Fruit fly (Drosophila melanogaster) whole organism, embryonic: ENCODE results near the gene Taf2.

ENCODE experiments used
- Adf1 ChIP-seq: fragments of 200-800 bp; sonication (Bioruptor generic); IDR thresholded peaks from 2 replicates; pipeline ENCODE4 v1.3.6; 2022; ENCODE audit warnings: missing biosample characterization, missing genetic modification characterization
- Blimp-1 ChIP-seq: fragments of 200-800 bp; sonication (Bioruptor generic); optimal IDR thresholded peaks from 3 replicates; lab custom pipeline; 2018; ENCODE audit warnings: missing biosample characterization, missing genetic modification characterization, mild to moderate bottlenecking, moderate library complexity, missing genetic modification reagents
- CG10274 ChIP-seq: fragments of 200-800 bp; sonication (Bioruptor generic); optimal IDR thresholded peaks from 3 replicates; lab custom pipeline; 2017; ENCODE audit warnings: missing biosample characterization, mild to moderate bottlenecking, missing genetic modification characterization
- CG11560 ChIP-seq: fragments of 200-800 bp; sonication (Bioruptor generic); IDR thresholded peaks from 3 replicates; pipeline ENCODE4 v1.3.6; 2022; ENCODE audit warnings: missing biosample characterization, missing genetic modification characterization
- CG12155 ChIP-seq: fragments of 200-800 bp; sonication (Bioruptor generic); optimal IDR thresholded peaks from 3 replicates; lab custom pipeline; 2016; ENCODE audit warnings: missing biosample characterization, missing genetic modification characterization
- CG12299 ChIP-seq: fragments of 200-800 bp; sonication (Bioruptor generic); optimal IDR thresholded peaks from 2 replicates; lab custom pipeline; 2018; ENCODE audit warnings: missing biosample characterization, mild to moderate bottlenecking, missing genetic modification characterization
- CG1233 ChIP-seq: fragments of 200-800 bp; sonication (Bioruptor generic); optimal IDR thresholded peaks from 4 replicates; lab custom pipeline; 2018; ENCODE audit warnings: missing biosample characterization, mild to moderate bottlenecking, missing genetic modification characterization
- CG15479 ChIP-seq: fragments of 200-800 bp; sonication (Bioruptor generic); optimal IDR thresholded peaks from 3 replicates; lab custom pipeline; 2019; ENCODE audit warnings: missing biosample characterization, mild to moderate bottlenecking, missing genetic modification characterization, moderate library complexity
- CG16815 ChIP-seq: fragments of 200-800 bp; sonication (Bioruptor generic); optimal IDR thresholded peaks from 3 replicates; lab custom pipeline; 2017; ENCODE audit warnings: missing biosample characterization, mild to moderate bottlenecking, missing genetic modification characterization
- CG17328 ChIP-seq: fragments of 200-800 bp; sonication (Bioruptor generic); IDR thresholded peaks from 2 replicates; pipeline ENCODE4 v1.3.6; 2022; ENCODE audit warnings: missing biosample characterization, missing genetic modification characterization
- CG1832 ChIP-seq: fragments of 200-800 bp; sonication (Bioruptor generic); optimal IDR thresholded peaks from 2 replicates; lab custom pipeline; 2017; ENCODE audit warnings: missing biosample characterization, mild to moderate bottlenecking, missing genetic modification characterization, inconsistent platforms
- CG32767 ChIP-seq: fragments of 200-800 bp; sonication (Bioruptor generic); IDR thresholded peaks from 2 replicates; pipeline ENCODE4 v1.3.6; 2022; ENCODE audit warnings: missing biosample characterization, missing genetic modification characterization
- CG34224 ChIP-seq: fragments of 200-800 bp; sonication (Bioruptor generic); IDR thresholded peaks from 3 replicates; pipeline ENCODE4 v1.3.6; 2022; ENCODE audit warnings: missing biosample characterization, missing genetic modification characterization; ENCODE audit not compliant: partially characterized antibody
- CG4360 ChIP-seq: fragments of 200-800 bp; sonication (Bioruptor generic); IDR thresholded peaks from 2 replicates; pipeline ENCODE4 v1.3.6; 2022; ENCODE audit warnings: missing biosample characterization, missing genetic modification characterization
- CG4707 ChIP-seq: fragments of 200-800 bp; sonication (Bioruptor generic); optimal IDR thresholded peaks from 2 replicates; lab custom pipeline; 2018; ENCODE audit warnings: missing biosample characterization, mild to moderate bottlenecking, missing genetic modification characterization, moderate library complexity
- CG6791 ChIP-seq: fragments of 200-800 bp; sonication (Bioruptor generic); IDR thresholded peaks from 3 replicates; pipeline ENCODE4 v1.3.6; 2022; ENCODE audit warnings: missing biosample characterization, missing genetic modification characterization; ENCODE audit not compliant: partially characterized antibody
- CG7357 ChIP-seq: fragments of 200-800 bp; sonication (Bioruptor generic); IDR thresholded peaks from 3 replicates; pipeline ENCODE4 v1.3.6; 2022; ENCODE audit warnings: missing biosample characterization, missing genetic modification characterization
- CG8388 ChIP-seq: fragments of 200-800 bp; sonication (Bioruptor generic); optimal IDR thresholded peaks from 2 replicates; lab custom pipeline; 2019; ENCODE audit warnings: missing biosample characterization, mild to moderate bottlenecking, missing genetic modification characterization, moderate library complexity
- CG8765 ChIP-seq: fragments of 200-800 bp; sonication (Bioruptor generic); IDR thresholded peaks from 2 replicates; pipeline ENCODE4 v1.3.6; 2022; ENCODE audit warnings: missing biosample characterization, missing genetic modification characterization
- CG9932 ChIP-seq: fragments of 200-800 bp; sonication (Bioruptor generic); IDR thresholded peaks from 2 replicates; pipeline ENCODE4 v1.3.6; 2022; ENCODE audit warnings: missing biosample characterization, missing genetic modification characterization
- CHES-1-like ChIP-seq: fragments of 200-800 bp; sonication (Bioruptor generic); optimal IDR thresholded peaks from 2 replicates; lab custom pipeline; 2016; ENCODE audit warnings: missing biosample characterization, missing genetic modification characterization
- Doc2 ChIP-seq: fragments of 200-800 bp; sonication (Bioruptor generic); IDR thresholded peaks from 2 replicates; pipeline ENCODE4 v1.3.6; 2022; ENCODE audit warnings: missing biosample characterization, missing genetic modification characterization
- Jarid2 ChIP-seq: fragments of 200-800 bp; sonication (Bioruptor generic); optimal IDR thresholded peaks from 3 replicates; lab custom pipeline; 2017; ENCODE audit warnings: mild to moderate bottlenecking, missing biosample characterization, missing genetic modification reagents, missing genetic modification characterization
- Nf-YC ChIP-seq: fragments of 200-800 bp; optimal IDR thresholded peaks from 3 replicates; lab custom pipeline; 2019; ENCODE audit warnings: missing biosample characterization, mild to moderate bottlenecking, missing genetic modification characterization, moderate library complexity
- Oaz ChIP-seq: fragments of 200-800 bp; sonication (Bioruptor generic); IDR thresholded peaks from 2 replicates; pipeline ENCODE4 v1.3.6; 2022; ENCODE audit warnings: missing biosample characterization, missing genetic modification characterization
- Oli ChIP-seq: fragments of 200-800 bp; sonication (Bioruptor generic); optimal IDR thresholded peaks from 2 replicates; lab custom pipeline; 2018; ENCODE audit warnings: missing biosample characterization, mild to moderate bottlenecking, missing genetic modification characterization, moderate library complexity
- Pdp1 ChIP-seq, 2 experiments: fragments of 200-800 bp; sonication (Bioruptor generic); optimal IDR thresholded peaks; 3 replicates each; lab custom pipeline; 2016; ENCODE audit warnings: missing biosample characterization in 2 of 2, missing genetic modification characterization in 2 of 2, mild to moderate bottlenecking in 1 of 2, moderate library complexity in 1 of 2
- Spps ChIP-seq: fragments of 200-800 bp; sonication (Bioruptor generic); optimal IDR thresholded peaks from 2 replicates; lab custom pipeline; 2018; ENCODE audit warnings: missing biosample characterization, mild to moderate bottlenecking, missing genetic modification characterization
- Xrp1 ChIP-seq: fragments of 200-800 bp; sonication (Bioruptor generic); IDR thresholded peaks from 2 replicates; pipeline ENCODE4 v1.3.6; 2022; ENCODE audit warnings: missing biosample characterization, missing genetic modification characterization
- bab2 ChIP-seq: fragments of 200-800 bp; sonication (Bioruptor generic); optimal IDR thresholded peaks from 2 replicates; lab custom pipeline; 2016; ENCODE audit warnings: missing biosample characterization, missing genetic modification characterization
- cas ChIP-seq: fragments of 200-800 bp; sonication (Bioruptor generic); IDR thresholded peaks from 2 replicates; pipeline ENCODE4 v1.3.6; 2022; ENCODE audit warnings: missing biosample characterization, missing genetic modification characterization
- chn ChIP-seq: fragments of 200-800 bp; sonication (Bioruptor generic); optimal IDR thresholded peaks from 2 replicates; lab custom pipeline; 2016; ENCODE audit warnings: missing biosample characterization, missing genetic modification characterization
- fu2 ChIP-seq: fragments of 200-800 bp; sonication (Bioruptor generic); optimal IDR thresholded peaks from 2 replicates; lab custom pipeline; 2016; ENCODE audit warnings: missing biosample characterization, missing genetic modification characterization
- gt ChIP-seq: fragments of 200-800 bp; sonication (Bioruptor generic); IDR thresholded peaks from 2 replicates; pipeline ENCODE4 v1.3.6; 2022; ENCODE audit warnings: missing biosample characterization, missing genetic modification characterization
- hb ChIP-seq: fragments of 200-800 bp; sonication (Bioruptor generic); IDR thresholded peaks from 3 replicates; pipeline ENCODE4 v1.3.6; 2022; ENCODE audit warnings: missing biosample characterization, missing genetic modification characterization; ENCODE audit not compliant: partially characterized antibody
- knrl ChIP-seq: fragments of 200-800 bp; sonication (Bioruptor generic); IDR thresholded peaks from 3 replicates; pipeline ENCODE4 v1.3.6; 2022; ENCODE audit warnings: missing biosample characterization, missing genetic modification characterization; ENCODE audit not compliant: partially characterized antibody
- nerfin-1 ChIP-seq: fragments of 200-800 bp; sonication (Bioruptor generic); optimal IDR thresholded peaks from 3 replicates; lab custom pipeline; 2019; ENCODE audit warnings: missing biosample characterization, mild to moderate bottlenecking, missing genetic modification characterization, moderate library complexity
- nmo ChIP-seq: fragments of 200-800 bp; sonication (Bioruptor generic); optimal IDR thresholded peaks from 2 replicates; lab custom pipeline; 2018; ENCODE audit warnings: missing biosample characterization, mild to moderate bottlenecking, missing genetic modification characterization, moderate library complexity
- odd ChIP-seq: fragments of 200-800 bp; sonication (Bioruptor generic); optimal IDR thresholded peaks from 2 replicates; lab custom pipeline; 2017; ENCODE audit warnings: missing biosample characterization, mild to moderate bottlenecking, missing genetic modification characterization
- pb ChIP-seq: fragments of 200-800 bp; sonication (Bioruptor generic); optimal IDR thresholded peaks from 3 replicates; lab custom pipeline; 2016; ENCODE audit warnings: missing biosample characterization, missing genetic modification characterization
- sc ChIP-seq, 3 experiments: fragments of >200 bp in 2 of 3; fragments of 200-800 bp in 1 of 3; sonication (Bioruptor generic) in 1 of 3; optimal IDR thresholded peaks; 2 replicates in 2 of 3; 3 replicates in 1 of 3; lab custom pipeline; 2017; ENCODE audit warnings: mild to moderate bottlenecking in 1 of 3, missing biosample characterization in 1 of 3, missing genetic modification characterization in 1 of 3, missing genetic modification reagents in 1 of 3
- sima ChIP-seq: fragments of 200-800 bp; sonication (Bioruptor generic); optimal IDR thresholded peaks from 2 replicates; lab custom pipeline; 2016; ENCODE audit warnings: missing biosample characterization, missing genetic modification characterization
- sob ChIP-seq: fragments of 200-800 bp; sonication (Bioruptor generic); IDR thresholded peaks from 2 replicates; pipeline ENCODE4 v1.3.6; 2022; ENCODE audit warnings: missing biosample characterization, missing genetic modification characterization
- stwl ChIP-seq: fragments of 200-800 bp; sonication (Bioruptor generic); optimal IDR thresholded peaks from 3 replicates; lab custom pipeline; 2018; ENCODE audit warnings: missing biosample characterization, mild to moderate bottlenecking, missing genetic modification characterization, moderate library complexity
- tgo ChIP-seq: fragments of 200-800 bp; sonication (Bioruptor generic); IDR thresholded peaks from 3 replicates; pipeline ENCODE4 v1.3.6; 2022; ENCODE audit warnings: missing biosample characterization, missing genetic modification characterization
- tll ChIP-seq, 2 experiments: fragments of 200-800 bp in 1 of 2; fragments of >200 bp in 1 of 2; sonication (Bioruptor generic) in 1 of 2; optimal IDR thresholded peaks; 2 replicates each; lab custom pipeline; 2017 to 2019; ENCODE audit warnings: missing biosample characterization in 2 of 2, missing genetic modification characterization in 2 of 2, mild to moderate bottlenecking in 1 of 2, moderate library complexity in 1 of 2
- zen ChIP-seq: fragments of 200-800 bp; sonication (Bioruptor generic); optimal IDR thresholded peaks from 3 replicates; lab custom pipeline; 2018; ENCODE audit warnings: missing biosample characterization, mild to moderate bottlenecking, missing genetic modification characterization, moderate library complexity

The Taf2 gene

dm6 chr3L:9854583-9855519 lies 33.6 kb downstream of the Taf2 start, which contains the start of gene RasGAP1 (continued):
- TF ChIP-seq CG12299 (no peak), Doc2 (GFP tag; lab: Robert Waterston, UW) (no peak), zen (tag; lab: Kevin White, UChicago) (no peak), Adf1 (GFP tag; lab: Robert Waterston, UW) (peak; percentile 44), CG4707 (GFP tag; lab: Kevin White, UChicago) (no peak), stwl (tag; lab: Kevin White, UChicago) (peak; percentile 43), CG9932 (GFP tag; lab: Robert Waterston, UW) (peak; percentile 22; the same call in 1 of the 2 replicates), CG8765 (GFP tag; lab: Robert Waterston, UW) (no peak), CG12155 (GFP tag; lab: Kevin White, UChicago) (peak; percentile 82), sc (optimal IDR thresholded peaks at IDR 0.05; lab: Kevin White, UChicago) (no peak), sc (GFP tag; optimal IDR thresholded peaks at IDR 0.05; lab: Kevin White, UChicago) (no peak), CG32767 (no peak), CG1832 (GFP tag; lab: Kevin White, UChicago) (peak; percentile 88), Oaz (GFP tag; lab: Robert Waterston, UW) (no peak), nerfin-1 (tag; lab: Kevin White, UChicago) (peak; percentile 62), fu2 (GFP tag; lab: Kevin White, UChicago) (no peak), Jarid2 (GFP tag; lab: Kevin White, UChicago) (peak; percentile 78), chn (peak; percentile 36), CG6791 (GFP tag; lab: Robert Waterston, UW) (peak; percentile 53; the same call in 2 of the 3 replicates), Blimp-1 (GFP tag; lab: Kevin White, UChicago) (peak; percentile 24), odd (GFP tag; lab: Kevin White, UChicago) (no peak), Pdp1 (GFP tag; optimal IDR thresholded peaks at IDR 0.05; lab: Kevin White, UChicago) (peak in 1 of 2 experiments; percentile 10), CG4360 (peak; percentile 88), tgo (no peak), bab2 (GFP tag; lab: Kevin White, UChicago) (no peak), knrl (GFP tag; lab: Robert Waterston, UW) (peak; percentile 51; the same call in 1 of the 3 replicates), CG7357 (no peak), CG1233 (GFP tag; lab: Kevin White, UChicago) (no peak), CG10274 (GFP tag; lab: Kevin White, UChicago) (no peak), Oli (tag; lab: Kevin White, UChicago) (no peak), tll (GFP tag; optimal IDR thresholded peaks at IDR 0.05; lab: Kevin White, UChicago) (peak in 1 of 2 experiments; percentile 25), gt (GFP tag; lab: Robert Waterston, UW) (no peak), CG17328 (GFP tag; lab: Robert Waterston, UW) (no peak), sima (GFP tag; lab: Kevin White, UChicago) (no peak), Xrp1 (GFP tag; lab: Robert Waterston, UW) (no peak), Nf-YC (peak; percentile 9), CG34224 (GFP tag; lab: Robert Waterston, UW) (0 out of 3 replicates have a peak, but pooled peaks have one; percentile 16), hb (GFP tag; lab: Robert Waterston, UW) (no peak), CHES-1-like (GFP tag; lab: Kevin White, UChicago) (peak; percentile 50), sob (peak; percentile 26; the same call in 1 of the 2 replicates), CG11560 (peak; percentile 95), CG16815 (GFP tag; lab: Kevin White, UChicago) (no peak), Spps (tag; lab: Kevin White, UChicago) (no peak), nmo (peak; percentile 17), pb (peak; percentile 48), CG15479 (peak; percentile 32), cas (GFP tag; lab: Robert Waterston, UW) (no peak), CG8388 (GFP tag; lab: Kevin White, UChicago) (no peak)
